Worm (Caenorhabditis elegans): ENCODE measurements around the gene F11C1.7.

ce11 chrX:13006734-13007133 is 17.6 kb downstream of the F11C1.7 start:
- TF ChIP-seq ceh-13 (GFP tag; optimal IDR thresholded peaks at IDR 0.05), result no peak
- TF ChIP-seq F13C5.2 (tag; optimal IDR thresholded peaks at IDR 0.05), result no peak
- no peak for TF ChIP-seq hmbx-1 (tag; optimal IDR thresholded peaks at IDR 0.05)
- no peak for TF ChIP-seq ama-1 (optimal IDR thresholded peaks at IDR 0.05)
- no peak for TF ChIP-seq pes-1 (GFP tag; IDR thresholded peaks at IDR 0.05)

Data from whole organism, early embryonic.